Worm (Caenorhabditis elegans) whole organism, midembryonic: ENCODE measurements around the gene dkf-2.

Experiments
- T22C8.4 ChIP-seq: fragments of 200-800 bp; sonication (Bioruptor generic); IDR thresholded peaks from 2 replicates; pipeline ENCODE4 v1.3.6; 2022; ENCODE audit warnings: missing genetic modification characterization, missing compliant biosample characterization
- cog-1 ChIP-seq: sonication (generic microtip); optimal IDR thresholded peaks from 2 replicates; lab custom pipeline; 2016; ENCODE audit warnings: missing genetic modification characterization, missing compliant biosample characterization
- flt-1 ChIP-seq: fragments of 200-800 bp; sonication (Bioruptor generic); IDR thresholded peaks from 2 replicates; pipeline ENCODE4 v1.3.6; 2022; ENCODE audit warnings: missing genetic modification characterization, missing compliant biosample characterization
- klf-2 ChIP-seq: fragments of 200-800 bp; sonication (Bioruptor generic); conservative IDR thresholded peaks from 2 replicates; pipeline ENCODE4 v1.3.6; 2022; ENCODE audit warnings: missing genetic modification reagents, missing genetic modification characterization, missing compliant biosample characterization
- med-1 ChIP-seq: sonication (generic microtip); optimal IDR thresholded peaks from 2 replicates; lab custom pipeline; 2017; ENCODE audit warnings: missing genetic modification characterization, mild to moderate bottlenecking, missing compliant biosample characterization, antibody characterized with exemption, missing genetic modification reagents; ENCODE audit not compliant: insufficient read depth
- ref-1 ChIP-seq: fragments of 200-800 bp; sonication (Bioruptor generic); conservative IDR thresholded peaks from 2 replicates; pipeline ENCODE4 v1.3.6; 2022; ENCODE audit warnings: missing genetic modification reagents, missing genetic modification characterization, missing compliant biosample characterization
- tab-1 ChIP-seq: fragments of 200-800 bp; sonication (Bioruptor generic); IDR thresholded peaks from 2 replicates; pipeline ENCODE4 v1.3.6; 2022; ENCODE audit warnings: missing genetic modification characterization, missing compliant biosample characterization
- ztf-23 ChIP-seq: fragments of 200-800 bp; sonication (Bioruptor generic); IDR thresholded peaks from 2 replicates; pipeline ENCODE4 v1.3.6; 2022; ENCODE audit warnings: missing genetic modification reagents, missing genetic modification characterization, missing compliant biosample characterization
- ztf-29 ChIP-seq: fragments of 200-800 bp; sonication (Bioruptor generic); IDR thresholded peaks from 2 replicates; pipeline ENCODE4 v1.3.6; 2022; ENCODE audit warnings: missing genetic modification reagents, missing genetic modification characterization, missing compliant biosample characterization

dkf-2 gene

DNA sequence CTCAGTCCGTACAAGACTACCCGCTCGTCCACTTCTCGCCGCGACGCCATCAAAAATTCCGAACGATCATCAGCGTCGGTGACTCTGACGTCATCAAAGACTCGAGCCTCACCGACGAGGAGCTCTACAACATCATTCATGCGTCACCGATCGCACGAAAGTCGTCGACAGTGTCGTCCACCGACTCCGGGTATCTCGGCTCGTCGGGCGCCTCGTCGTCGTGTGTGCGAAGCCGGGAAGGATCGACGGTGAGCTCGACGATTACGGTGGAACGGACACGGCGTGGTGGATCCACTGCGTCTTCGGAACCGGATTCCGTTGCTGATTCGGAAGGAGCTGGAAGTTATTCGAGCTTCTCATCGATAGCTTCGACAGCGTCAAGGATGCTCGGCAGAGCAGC lies 37.4 kb downstream of the dkf-2 start:
- TF ChIP-seq klf-2 (GFP tag; lab: Robert Waterston, UW) (no peak), T22C8.4 (GFP tag; lab: Robert Waterston, UW) (no peak), ztf-23 (no peak), med-1 (no peak), cog-1 (tag; lab: Kevin White, UChicago) (no peak), flt-1 (GFP tag; lab: Robert Waterston, UW) (no peak), tab-1 (GFP tag; lab: Robert Waterston, UW) (no peak), ztf-29 (no peak), ref-1 (no peak)

- TF ChIP-seq klf-2 (GFP tag; lab: Robert Waterston, UW), result no peak
- TF ChIP-seq tab-1 (GFP tag; lab: Robert Waterston, UW), result no peak
Observed at ce11 chrV:16786012-16786411, 38.6 kb downstream of the dkf-2 start.

DNA sequence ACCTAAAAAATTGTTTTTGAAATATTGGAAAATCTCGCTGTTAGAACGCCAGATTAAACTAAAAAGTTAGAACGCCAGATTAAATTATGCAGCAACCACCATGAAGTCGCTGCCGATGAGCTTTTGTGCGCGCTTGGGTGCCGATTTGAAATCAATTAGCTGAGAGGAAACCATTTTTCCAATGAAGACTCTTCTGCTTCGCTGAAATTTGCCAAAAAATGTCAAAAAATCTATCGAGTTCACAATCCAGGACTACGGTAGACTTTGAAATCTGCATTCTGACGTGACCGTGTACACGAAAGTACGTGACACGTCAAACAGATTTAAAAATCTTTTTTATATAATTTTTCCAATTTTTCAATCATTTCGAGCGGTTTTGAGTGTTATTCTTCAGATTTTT lies 41.5 kb downstream of the dkf-2 start, which contains the start of gene immt-2:
Gene immt-2 (plus strand): TSS at position 301 of the 400 bp plus-strand sequence.
- TF ChIP-seq med-1 (no peak), T22C8.4 (GFP tag; lab: Robert Waterston, UW) (no peak), ref-1 (no peak), tab-1 (GFP tag; lab: Robert Waterston, UW) (no peak), flt-1 (GFP tag; lab: Robert Waterston, UW) (no peak), ztf-29 (no peak)

DNA sequence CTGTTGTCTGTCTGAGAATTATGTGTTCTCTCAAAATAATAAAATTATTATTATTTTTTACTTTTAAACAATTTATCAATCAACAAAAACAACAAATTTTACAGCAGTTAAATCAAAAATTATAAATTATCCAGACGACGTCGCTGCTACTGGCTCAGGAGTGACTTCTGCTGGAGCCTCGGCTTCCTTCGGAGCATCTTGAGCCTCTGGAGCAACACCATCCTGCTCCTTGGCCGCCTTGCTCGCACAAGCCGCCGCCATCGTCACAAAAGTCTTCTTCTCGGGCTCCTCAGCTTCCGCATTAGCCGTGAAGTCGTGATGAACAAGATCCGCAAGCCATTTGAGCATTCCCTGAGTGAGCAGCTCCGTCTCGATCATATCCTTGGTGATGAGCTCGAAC lies 45.3 kb downstream of the dkf-2 start:
- TF ChIP-seq tab-1 (GFP tag; lab: Robert Waterston, UW), result no peak
- TF ChIP-seq ztf-23, result no peak
- TF ChIP-seq ztf-29, result no peak
- TF ChIP-seq ref-1, result no peak
- no peak for TF ChIP-seq med-1
- no peak for TF ChIP-seq klf-2 (GFP tag; lab: Robert Waterston, UW)
- TF ChIP-seq T22C8.4 (GFP tag; lab: Robert Waterston, UW), result no peak
- TF ChIP-seq flt-1 (GFP tag; lab: Robert Waterston, UW), result no peak
- no peak for TF ChIP-seq cog-1 (tag; lab: Kevin White, UChicago)

ce11 chrV:16793312-16793711 lies 45.9 kb downstream of the dkf-2 start:
- TF ChIP-seq flt-1 (GFP tag; lab: Robert Waterston, UW), result no peak
- TF ChIP-seq T22C8.4 (GFP tag; lab: Robert Waterston, UW), result no peak
- TF ChIP-seq med-1, result no peak
- TF ChIP-seq ztf-29, result no peak
- no peak for TF ChIP-seq ref-1
- TF ChIP-seq cog-1 (tag; lab: Kevin White, UChicago), result no peak
- no peak for TF ChIP-seq klf-2 (GFP tag; lab: Robert Waterston, UW)
- no peak for TF ChIP-seq tab-1 (GFP tag; lab: Robert Waterston, UW)
- TF ChIP-seq ztf-23, result no peak

DNA sequence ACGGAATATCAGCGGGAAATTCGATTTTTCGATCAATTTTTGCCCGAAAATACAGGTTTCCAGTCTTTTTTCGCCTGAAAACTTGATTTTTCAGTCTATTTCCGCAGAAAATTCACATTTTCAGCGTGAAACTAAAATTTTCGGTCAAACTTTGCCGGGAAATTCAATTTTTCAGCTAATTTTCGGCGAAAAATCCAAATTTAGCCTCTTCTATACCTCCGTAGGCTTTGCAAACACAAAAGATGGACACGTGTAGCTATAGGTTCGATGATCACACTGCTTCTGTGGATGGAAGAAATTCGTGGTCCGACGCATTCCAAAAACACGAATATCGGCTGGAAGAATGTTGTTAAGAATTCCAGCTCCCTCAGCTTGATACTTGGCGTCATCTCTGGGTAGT lies 46.7 kb downstream of the dkf-2 start:
- TF ChIP-seq ztf-29 (no peak), klf-2 (GFP tag; lab: Robert Waterston, UW) (no peak), flt-1 (GFP tag; lab: Robert Waterston, UW) (no peak), ref-1 (no peak), cog-1 (tag; lab: Kevin White, UChicago) (no peak)

- TF ChIP-seq cog-1 (tag; lab: Kevin White, UChicago) (no peak), ref-1 (no peak), tab-1 (GFP tag; lab: Robert Waterston, UW) (no peak), flt-1 (GFP tag; lab: Robert Waterston, UW) (no peak), T22C8.4 (GFP tag; lab: Robert Waterston, UW) (no peak), klf-2 (GFP tag; lab: Robert Waterston, UW) (no peak), med-1 (no peak), ztf-23 (no peak), ztf-29 (no peak)
Observed at ce11 chrV:16794828-16795354, 47.5 kb downstream of the dkf-2 start, which contains the start of the genes ctps-1 and pus-1. TSS of gene ctps-1 (plus strand) at chrV:16794878. TSS of gene pus-1 (minus strand) at chrV:16794952.

DNA sequence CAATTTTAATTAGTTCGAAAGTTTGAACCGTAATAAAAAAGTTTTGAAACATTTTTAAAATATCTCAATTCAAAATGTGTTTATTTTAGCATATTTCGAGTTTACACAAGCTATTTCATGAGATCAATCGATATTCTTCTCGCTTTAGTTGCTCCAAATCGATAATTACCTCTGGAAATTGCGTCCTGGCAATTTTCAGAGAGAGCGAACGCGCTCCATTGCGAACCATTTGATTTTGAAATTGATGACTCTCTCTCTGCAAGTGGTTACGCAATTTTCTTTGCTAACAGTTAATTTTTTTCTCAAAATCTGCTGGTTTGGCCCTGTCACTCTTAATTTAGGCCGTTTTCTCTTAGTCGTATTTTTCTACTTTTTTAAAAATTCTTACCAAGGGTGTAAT lies 53.1 kb downstream of the dkf-2 start:
- no peak for TF ChIP-seq med-1
- TF ChIP-seq cog-1 (tag; lab: Kevin White, UChicago), result no peak
- TF ChIP-seq T22C8.4 (GFP tag; lab: Robert Waterston, UW), result no peak
- no peak for TF ChIP-seq ref-1
- TF ChIP-seq ztf-23, result no peak
- no peak for TF ChIP-seq flt-1 (GFP tag; lab: Robert Waterston, UW)
- no peak for TF ChIP-seq tab-1 (GFP tag; lab: Robert Waterston, UW)
- TF ChIP-seq klf-2 (GFP tag; lab: Robert Waterston, UW), result no peak
- no peak for TF ChIP-seq ztf-29

- no peak for TF ChIP-seq cog-1 (tag; lab: Kevin White, UChicago)
Observed at ce11 chrV:16802572-16802971, 55.1 kb downstream of the dkf-2 start, which contains the start of gene cand-1. TSS of gene cand-1 (plus strand) at chrV:16802872.

ce11 chrV:16804795-16805194 lies 57.4 kb downstream of the dkf-2 start:
- no peak for TF ChIP-seq T22C8.4 (GFP tag; lab: Robert Waterston, UW)
- TF ChIP-seq klf-2 (GFP tag; lab: Robert Waterston, UW), result no peak
- TF ChIP-seq tab-1 (GFP tag; lab: Robert Waterston, UW), result no peak
- TF ChIP-seq ztf-23, result no peak
- TF ChIP-seq med-1, result no peak
- TF ChIP-seq cog-1 (tag; lab: Kevin White, UChicago), result no peak
- no peak for TF ChIP-seq flt-1 (GFP tag; lab: Robert Waterston, UW)
- no peak for TF ChIP-seq ztf-29
- TF ChIP-seq ref-1, result no peak

DNA sequence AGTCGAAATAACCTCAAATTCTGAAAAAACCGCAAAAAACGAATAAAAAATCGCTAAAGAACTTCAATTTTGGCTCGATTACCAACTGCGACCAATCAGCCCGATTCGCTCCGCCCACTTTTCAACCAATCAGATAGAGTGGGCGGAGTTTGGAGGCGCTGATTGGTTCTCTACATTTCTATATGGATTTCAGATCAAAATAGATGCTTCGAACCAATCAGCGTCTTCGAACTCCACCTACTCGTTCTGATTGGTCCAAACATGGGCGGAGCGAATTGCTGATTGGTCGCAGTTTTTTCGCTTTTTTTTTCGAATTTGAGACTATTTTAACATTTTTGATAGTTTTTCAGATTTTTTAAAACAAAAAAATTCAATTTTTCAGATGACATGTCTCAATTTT lies 60.7 kb downstream of the dkf-2 start:
- TF ChIP-seq med-1 (no peak), ztf-23 (no peak), T22C8.4 (GFP tag; lab: Robert Waterston, UW) (no peak), klf-2 (GFP tag; lab: Robert Waterston, UW) (no peak), tab-1 (GFP tag; lab: Robert Waterston, UW) (no peak), ztf-29 (no peak), cog-1 (tag; lab: Kevin White, UChicago) (no peak), flt-1 (GFP tag; lab: Robert Waterston, UW) (no peak)
